Fruit fly (Drosophila melanogaster) Kc167 (cell line): ENCODE measurements around the gene ND-51.

Experiments used
- Myc ChIP-seq: fragments of >200 bp; optimal IDR thresholded peaks from 2 replicates; lab custom pipeline; 2017; ENCODE audit warnings: missing external identifiers
- insv ChIP-seq: fragments of >200 bp; optimal IDR thresholded peaks from 3 replicates; lab custom pipeline; 2018; ENCODE audit warnings: missing external identifiers
- ttk ChIP-seq: sonication (Bioruptor generic); optimal IDR thresholded peaks from 2 replicates; lab custom pipeline; 2017; ENCODE audit warnings: missing external identifiers

dm6 chr2L:6065823-6066222 is 3.3 kb upstream of the ND-51 start, which contains the start of the genes Fbw5 and CG9147:
- TF ChIP-seq Myc (no peak), insv (lab: Kevin White, UChicago) (no peak), ttk (lab: Kevin White, UChicago) (no peak)
